Fruit fly (Drosophila melanogaster) whole organism, embryonic: Measurements from ENCODE around the gene Dic61B.
A peak's percentile ranks its signal among the peaks of the same experiment; 100 is the strongest.

ENCODE experiments used
- Aef1 ChIP-seq: fragments of 200-800 bp; sonication (Bioruptor generic); IDR thresholded peaks from 3 replicates; pipeline ENCODE4 v1.3.6; 2022; ENCODE audit warnings: missing biosample characterization, missing genetic modification characterization
- Asciz ChIP-seq: fragments of 200-800 bp; sonication (Bioruptor generic); optimal IDR thresholded peaks from 2 replicates; lab custom pipeline; 2017; ENCODE audit warnings: missing biosample characterization, mild to moderate bottlenecking, missing genetic modification characterization, missing genetic modification reagents
- Atf-2 ChIP-seq: fragments of 200-800 bp; sonication (Bioruptor generic); optimal IDR thresholded peaks from 2 replicates; lab custom pipeline; 2016; ENCODE audit warnings: missing biosample characterization, missing genetic modification characterization
- CG10654 ChIP-seq: fragments of 200-800 bp; sonication (Bioruptor generic); optimal IDR thresholded peaks from 2 replicates; lab custom pipeline; 2016; ENCODE audit warnings: missing biosample characterization, missing genetic modification characterization
- CG13624 ChIP-seq: fragments of 200-800 bp; sonication (Bioruptor generic); optimal IDR thresholded peaks from 2 replicates; lab custom pipeline; 2016; ENCODE audit warnings: missing biosample characterization, missing genetic modification characterization
- CG14965 ChIP-seq: fragments of 200-800 bp; sonication (Bioruptor generic); optimal IDR thresholded peaks from 2 replicates; lab custom pipeline; 2016; ENCODE audit warnings: missing biosample characterization, missing genetic modification characterization, borderline replicate concordance
- CG15479 ChIP-seq: fragments of 200-800 bp; sonication (Bioruptor generic); optimal IDR thresholded peaks from 3 replicates; lab custom pipeline; 2019; ENCODE audit warnings: missing biosample characterization, mild to moderate bottlenecking, missing genetic modification characterization, moderate library complexity
- CG16779 ChIP-seq: fragments of 200-800 bp; sonication (Bioruptor generic); IDR thresholded peaks from 2 replicates; pipeline ENCODE4 v1.3.6; 2022; ENCODE audit warnings: missing biosample characterization, missing genetic modification characterization
- CG18011 ChIP-seq: fragments of 200-800 bp; sonication (Bioruptor generic); optimal IDR thresholded peaks from 2 replicates; lab custom pipeline; 2017; ENCODE audit warnings: missing biosample characterization, missing genetic modification characterization, mild to moderate bottlenecking, moderate library complexity, missing genotype
- CG1832 ChIP-seq: fragments of 200-800 bp; sonication (Bioruptor generic); optimal IDR thresholded peaks from 2 replicates; lab custom pipeline; 2017; ENCODE audit warnings: missing biosample characterization, mild to moderate bottlenecking, missing genetic modification characterization, inconsistent platforms
- CG2120 ChIP-seq: fragments of 200-800 bp; sonication (Bioruptor generic); optimal IDR thresholded peaks from 3 replicates; lab custom pipeline; 2016; ENCODE audit warnings: missing biosample characterization, missing genetic modification characterization
- CG2678 ChIP-seq: fragments of 200-800 bp; sonication (Bioruptor generic); optimal IDR thresholded peaks from 3 replicates; lab custom pipeline; 2019; ENCODE audit warnings: missing biosample characterization, mild to moderate bottlenecking, missing genetic modification characterization, moderate library complexity
- CG32532 ChIP-seq: fragments of 200-800 bp; sonication (Bioruptor generic); IDR thresholded peaks from 2 replicates; pipeline ENCODE4 v1.3.6; 2022; ENCODE audit warnings: missing biosample characterization, missing genetic modification characterization
- CG3407 ChIP-seq: fragments of 200-800 bp; sonication (Bioruptor generic); optimal IDR thresholded peaks from 2 replicates; lab custom pipeline; 2018; ENCODE audit warnings: missing biosample characterization, mild to moderate bottlenecking, missing genetic modification characterization
- CG34376 ChIP-seq: fragments of 200-800 bp; sonication (Bioruptor generic); optimal IDR thresholded peaks from 2 replicates; lab custom pipeline; 2018; ENCODE audit warnings: missing biosample characterization, mild to moderate bottlenecking, missing genetic modification characterization
- CG3847 ChIP-seq: fragments of 200-800 bp; sonication (Bioruptor generic); IDR thresholded peaks from 2 replicates; pipeline ENCODE4 v1.3.6; 2022; ENCODE audit warnings: missing biosample characterization, missing genetic modification characterization
- CG5180 ChIP-seq: fragments of 200-800 bp; sonication (Bioruptor generic); optimal IDR thresholded peaks from 3 replicates; lab custom pipeline; 2017; ENCODE audit warnings: missing biosample characterization, missing genetic modification characterization, mild to moderate bottlenecking, moderate library complexity, missing genetic modification reagents
- CG6272 ChIP-seq: fragments of 200-800 bp; sonication (Bioruptor generic); IDR thresholded peaks from 2 replicates; pipeline ENCODE4 v1.3.6; 2022; ENCODE audit warnings: missing biosample characterization, missing genetic modification characterization
- CG7745 ChIP-seq: fragments of 200-800 bp; sonication (Bioruptor generic); optimal IDR thresholded peaks from 2 replicates; lab custom pipeline; 2018; ENCODE audit warnings: missing biosample characterization, mild to moderate bottlenecking, missing genetic modification characterization, moderate library complexity
- CG8281 ChIP-seq: fragments of 200-800 bp; sonication (Bioruptor generic); optimal IDR thresholded peaks from 2 replicates; lab custom pipeline; 2018; ENCODE audit warnings: missing biosample characterization, mild to moderate bottlenecking, missing genetic modification characterization, moderate library complexity
- Dek ChIP-seq: fragments of 200-800 bp; sonication (Bioruptor generic); optimal IDR thresholded peaks from 3 replicates; lab custom pipeline; 2019; ENCODE audit warnings: missing biosample characterization, mild to moderate bottlenecking, missing genetic modification characterization, moderate library complexity
- Dref ChIP-seq: fragments of 200-800 bp; sonication (Bioruptor generic); IDR thresholded peaks from 2 replicates; pipeline ENCODE4 v1.3.6; 2022; ENCODE audit warnings: missing biosample characterization, missing genetic modification characterization
- ERR ChIP-seq: fragments of 200-800 bp; sonication (Bioruptor generic); optimal IDR thresholded peaks from 2 replicates; lab custom pipeline; 2016; ENCODE audit warnings: missing biosample characterization, missing genetic modification characterization
- Fer3 ChIP-seq: fragments of 200-800 bp; sonication (Bioruptor generic); optimal IDR thresholded peaks from 2 replicates; lab custom pipeline; 2018; ENCODE audit warnings: missing biosample characterization, mild to moderate bottlenecking, missing genetic modification characterization, moderate library complexity
- GATAe ChIP-seq: fragments of 200-800 bp; sonication (Bioruptor generic); conservative IDR thresholded peaks from 2 replicates; pipeline ENCODE4 v1.3.6; 2022; ENCODE audit warnings: missing biosample characterization, missing genetic modification characterization
- HmgD ChIP-seq: fragments of 200-800 bp; sonication (Bioruptor generic); optimal IDR thresholded peaks from 3 replicates; lab custom pipeline; 2016; ENCODE audit warnings: missing biosample characterization, missing genetic modification characterization
- Hsf ChIP-seq: fragments of 200-800 bp; sonication (Bioruptor generic); optimal IDR thresholded peaks from 3 replicates; lab custom pipeline; 2016; ENCODE audit warnings: missing biosample characterization, missing genetic modification characterization
- Nf-YA ChIP-seq: fragments of 200-800 bp; sonication (Bioruptor generic); IDR thresholded peaks from 2 replicates; pipeline ENCODE4 v1.3.6; 2022; ENCODE audit warnings: missing biosample characterization, missing genetic modification characterization
- Nf-YC ChIP-seq: fragments of 200-800 bp; optimal IDR thresholded peaks from 3 replicates; lab custom pipeline; 2019; ENCODE audit warnings: missing biosample characterization, mild to moderate bottlenecking, missing genetic modification characterization, moderate library complexity
- Ravus ChIP-seq: fragments of 200-800 bp; sonication (Bioruptor generic); IDR thresholded peaks from 2 replicates; pipeline ENCODE4 v1.3.6; 2022; ENCODE audit warnings: missing biosample characterization, missing genetic modification characterization
- Spps ChIP-seq: fragments of 200-800 bp; sonication (Bioruptor generic); optimal IDR thresholded peaks from 2 replicates; lab custom pipeline; 2018; ENCODE audit warnings: missing biosample characterization, mild to moderate bottlenecking, missing genetic modification characterization
- ara ChIP-seq: fragments of 200-800 bp; sonication (Bioruptor generic); IDR thresholded peaks from 2 replicates; pipeline ENCODE4 v1.3.6; 2022; ENCODE audit warnings: missing biosample characterization, missing genetic modification characterization
- caup ChIP-seq: fragments of 200-800 bp; sonication (Bioruptor generic); optimal IDR thresholded peaks from 3 replicates; lab custom pipeline; 2017; ENCODE audit warnings: missing biosample characterization, mild to moderate bottlenecking, missing genetic modification characterization, moderate library complexity; ENCODE audit not compliant: severe bottlenecking
- chinmo ChIP-seq: fragments of 200-800 bp; sonication (Bioruptor generic); IDR thresholded peaks from 4 replicates; pipeline ENCODE4 v1.3.6; 2022; ENCODE audit warnings: missing biosample characterization, missing genetic modification characterization; ENCODE audit not compliant: partially characterized antibody
- cwo ChIP-seq: fragments of 200-800 bp; sonication (Bioruptor generic); optimal IDR thresholded peaks from 3 replicates; lab custom pipeline; 2017; ENCODE audit warnings: missing biosample characterization, missing genetic modification characterization, mild to moderate bottlenecking, moderate library complexity, missing genetic modification reagents
- exex ChIP-seq: fragments of 200-800 bp; sonication (Bioruptor generic); optimal IDR thresholded peaks from 4 replicates; lab custom pipeline; 2018; ENCODE audit warnings: missing biosample characterization, mild to moderate bottlenecking, missing genetic modification characterization, moderate library complexity
- fd64A ChIP-seq: fragments of 200-800 bp; sonication (Bioruptor generic); optimal IDR thresholded peaks from 3 replicates; lab custom pipeline; 2018; ENCODE audit warnings: missing biosample characterization, mild to moderate bottlenecking, missing genetic modification characterization
- gce ChIP-seq: fragments of 200-800 bp; sonication (Bioruptor generic); IDR thresholded peaks from 3 replicates; pipeline ENCODE4 v1.3.6; 2022; ENCODE audit warnings: missing biosample characterization, missing genetic modification characterization
- gem ChIP-seq: fragments of 200-800 bp; sonication (Bioruptor generic); optimal IDR thresholded peaks from 2 replicates; lab custom pipeline; 2019; ENCODE audit warnings: missing biosample characterization, mild to moderate bottlenecking, missing genetic modification characterization, moderate library complexity
- grn ChIP-seq: fragments of 200-800 bp; sonication (Bioruptor generic); optimal IDR thresholded peaks from 3 replicates; lab custom pipeline; 2017; ENCODE audit warnings: missing biosample characterization, missing genetic modification characterization
- hb ChIP-seq: fragments of 200-800 bp; sonication (Bioruptor generic); IDR thresholded peaks from 3 replicates; pipeline ENCODE4 v1.3.6; 2022; ENCODE audit warnings: missing biosample characterization, missing genetic modification characterization; ENCODE audit not compliant: partially characterized antibody
- ken ChIP-seq: fragments of 200-800 bp; sonication (Bioruptor generic); IDR thresholded peaks from 3 replicates; pipeline ENCODE4 v1.3.6; 2022; ENCODE audit warnings: missing biosample characterization, missing genetic modification characterization
- mirr ChIP-seq: fragments of 200-800 bp; sonication (Bioruptor generic); optimal IDR thresholded peaks from 3 replicates; lab custom pipeline; 2018; ENCODE audit warnings: missing biosample characterization, mild to moderate bottlenecking, missing genetic modification characterization
- peb ChIP-seq: fragments of 200-800 bp; sonication (Bioruptor generic); IDR thresholded peaks from 2 replicates; pipeline ENCODE4 v1.3.6; 2022; ENCODE audit warnings: missing biosample characterization, missing genetic modification characterization
- sob ChIP-seq: fragments of 200-800 bp; sonication (Bioruptor generic); IDR thresholded peaks from 2 replicates; pipeline ENCODE4 v1.3.6; 2022; ENCODE audit warnings: missing biosample characterization, missing genetic modification characterization
- tin ChIP-seq: fragments of 200-800 bp; sonication (Bioruptor generic); optimal IDR thresholded peaks from 3 replicates; lab custom pipeline; 2016; ENCODE audit warnings: missing biosample characterization, missing genetic modification characterization
- tx ChIP-seq: fragments of 200-800 bp; sonication (Bioruptor generic); optimal IDR thresholded peaks from 2 replicates; lab custom pipeline; 2016; ENCODE audit warnings: missing biosample characterization, missing genetic modification characterization
- zen2 ChIP-seq: fragments of 200-800 bp; sonication (Bioruptor generic); IDR thresholded peaks from 3 replicates; pipeline ENCODE4 v1.3.6; 2022; ENCODE audit warnings: missing biosample characterization, missing genetic modification characterization; ENCODE audit not compliant: partially characterized antibody
- zfh1 ChIP-seq: fragments of 200-800 bp; sonication (Bioruptor generic); IDR thresholded peaks from 3 replicates; pipeline ENCODE4 v1.3.6; 2022; ENCODE audit warnings: missing biosample characterization, missing genetic modification characterization

The Dic61B gene

DNA sequence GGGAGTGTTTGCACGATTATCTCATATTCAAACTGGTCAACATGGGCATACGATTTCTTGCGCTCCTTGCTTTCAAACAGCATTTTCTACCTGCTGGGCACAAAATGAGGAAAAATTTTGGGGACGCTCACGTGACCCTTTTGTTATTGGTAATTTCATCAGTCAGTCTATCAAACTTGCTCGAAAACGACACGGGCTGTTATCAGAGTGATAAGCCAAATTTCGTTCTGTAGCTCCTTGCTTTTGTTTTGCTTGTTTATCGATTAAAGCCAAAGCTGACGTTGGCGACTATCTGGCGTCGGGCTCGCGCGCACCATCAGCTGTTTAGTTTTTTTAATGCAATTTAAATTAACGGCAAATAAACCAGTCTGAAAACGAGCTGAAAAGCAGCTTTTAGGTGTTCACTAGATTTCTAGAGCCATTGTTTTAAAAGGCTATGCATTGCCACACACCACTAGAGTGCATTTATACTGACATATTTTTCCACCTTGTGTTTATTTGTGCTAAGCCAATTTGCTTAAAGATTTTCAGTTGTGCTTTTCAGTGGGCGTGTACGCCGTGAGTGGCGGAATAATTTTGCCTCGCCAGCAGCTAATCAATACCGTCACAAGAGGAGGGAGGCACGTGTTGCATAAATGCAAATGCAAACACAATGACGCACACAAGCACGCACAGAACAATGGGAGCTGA lies 15.7 kb downstream of the Dic61B start (continued):
- TF ChIP-seq Hsf (GFP tag; lab: Kevin White, UChicago) (no peak), CG7745 (tag; lab: Kevin White, UChicago) (no peak), zfh1 (GFP tag; lab: Robert Waterston, UW) (no peak), gem (no peak), Dek (tag; lab: Kevin White, UChicago) (no peak), Spps (tag; lab: Kevin White, UChicago) (no peak), CG3847 (GFP tag; lab: Robert Waterston, UW) (no peak), mirr (GFP tag; lab: Kevin White, UChicago) (peak; percentile 44), Nf-YA (GFP tag; lab: Robert Waterston, UW) (0 out of 2 replicates have a peak, but pooled peaks have one; percentile 7), CG10654 (GFP tag; lab: Kevin White, UChicago) (no peak), CG5180 (GFP tag; lab: Kevin White, UChicago) (peak; percentile 85), GATAe (GFP tag; lab: Robert Waterston, UW) (peak; percentile 62), CG32532 (GFP tag; lab: Robert Waterston, UW) (no peak), Ravus (GFP tag; lab: Robert Waterston, UW) (no peak), grn (GFP tag; lab: Kevin White, UChicago) (no peak), CG3407 (GFP tag; lab: Kevin White, UChicago) (peak; percentile 11), CG18011 (GFP tag; lab: Kevin White, UChicago) (peak; percentile 93), peb (no peak), Fer3 (tag; lab: Kevin White, UChicago) (no peak), HmgD (GFP tag; lab: Kevin White, UChicago) (no peak), fd64A (peak; percentile 22), Asciz (GFP tag; lab: Kevin White, UChicago) (peak; percentile 58), tin (GFP tag; lab: Kevin White, UChicago) (no peak), CG13624 (GFP tag; lab: Kevin White, UChicago) (no peak), caup (peak; percentile 5), cwo (GFP tag; lab: Kevin White, UChicago) (peak; percentile 89), CG15479 (GFP tag; lab: Kevin White, UChicago) (no peak), Aef1 (GFP tag; lab: Robert Waterston, UW) (no peak), exex (peak; percentile 72), Nf-YC (tag; lab: Kevin White, UChicago) (no peak), CG14965 (GFP tag; lab: Kevin White, UChicago) (no peak), Dref (GFP tag; lab: Robert Waterston, UW) (no peak), tx (no peak), CG6272 (GFP tag; lab: Robert Waterston, UW) (no peak), zen2 (no peak), chinmo (GFP tag; lab: Robert Waterston, UW) (no peak), ara (GFP tag; lab: Robert Waterston, UW) (peak; percentile 8; the same call in 1 of the 2 replicates), ERR (GFP tag; lab: Kevin White, UChicago) (no peak), gce (GFP tag; lab: Robert Waterston, UW) (0 out of 3 replicates have a peak, but pooled peaks have one; percentile 17), CG16779 (GFP tag; lab: Robert Waterston, UW) (0 out of 2 replicates have a peak, but pooled peaks have one; percentile 12), CG34376 (GFP tag; lab: Kevin White, UChicago) (peak; percentile 23), Atf-2 (no peak), hb (no peak), CG1832 (GFP tag; lab: Kevin White, UChicago) (no peak), CG2120 (no peak), ken (no peak), sob (GFP tag; lab: Robert Waterston, UW) (peak; percentile 25; the same call in 1 of the 2 replicates), CG2678 (tag; lab: Kevin White, UChicago) (no peak), CG8281 (peak; percentile 9)
